Worm (Caenorhabditis elegans): ENCODE results near the gene F53B7.4.

ce11 chrV:11016846-11017553 lies 14.7 kb upstream of the F53B7.4 start:
- TF ChIP-seq ztf-4 (tag; optimal IDR thresholded peaks at IDR 0.05) (no peak), lin-39 (tag; optimal IDR thresholded peaks at IDR 0.05) (no peak)
